Worm (Caenorhabditis elegans): ENCODE data around the gene cld-1.

cld-1 gene

DNA sequence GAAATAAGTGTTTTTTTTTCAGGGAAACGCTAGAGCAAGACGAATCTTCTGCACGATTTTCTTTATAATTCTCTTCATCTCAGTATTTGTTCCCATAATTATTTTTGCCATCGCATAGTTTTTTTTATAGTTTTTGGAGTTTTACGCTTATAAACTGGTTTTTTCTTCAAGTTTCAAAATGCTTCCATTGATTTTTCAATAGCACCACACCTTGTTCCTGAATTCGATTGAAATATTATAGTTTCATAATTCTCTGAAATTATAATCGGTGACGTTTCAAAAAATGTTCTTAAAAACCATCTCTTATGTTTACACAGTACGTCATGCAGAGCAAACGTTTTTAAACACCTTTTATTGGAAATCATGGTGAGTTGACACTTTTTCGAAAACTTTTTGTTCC is 42.9 kb downstream of the cld-1 start, which contains the start of gene K08D8.12:
Gene K08D8.12 (plus strand): TSS at position 301 of the 400 bp plus-strand sequence.
- no peak for TF ChIP-seq ztf-11 (tag; optimal IDR thresholded peaks at IDR 0.05)
- TF ChIP-seq lin-13 (tag; optimal IDR thresholded peaks at IDR 0.05), result no peak
- no peak for TF ChIP-seq nhr-12 (tag; optimal IDR thresholded peaks at IDR 0.05)
- TF ChIP-seq nhr-237 (tag; optimal IDR thresholded peaks at IDR 0.05), result no peak
- TF ChIP-seq mab-5 (tag; optimal IDR thresholded peaks at IDR 0.05), result no peak
- no peak for TF ChIP-seq sptf-1 (tag; optimal IDR thresholded peaks at IDR 0.05)

DNA sequence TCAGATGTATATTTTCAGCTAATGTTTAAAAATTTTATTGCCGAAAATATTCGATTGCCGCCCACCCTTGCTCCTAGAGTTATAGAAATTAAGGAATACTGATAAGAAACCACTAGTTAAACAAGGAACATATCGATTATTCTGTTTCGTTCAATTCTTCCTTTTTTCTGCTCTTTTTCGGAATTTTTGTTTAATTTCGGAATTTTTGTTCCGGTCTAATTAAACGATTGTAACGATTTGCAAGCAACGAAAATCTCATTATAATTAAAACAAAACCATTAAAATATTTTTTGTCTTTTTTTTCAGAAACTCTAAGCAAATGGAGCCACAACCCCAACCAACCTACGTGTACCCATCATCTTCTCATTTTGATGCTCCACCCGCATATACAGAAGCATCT is 43.9 kb downstream of the cld-1 start, which contains the start of gene K08D8.1:
Gene K08D8.1 (plus strand): TSS at position 301 of the 400 bp plus-strand sequence.
- TF ChIP-seq ceh-43 (GFP tag; optimal IDR thresholded peaks at IDR 0.05) (no peak), ztf-11 (tag; optimal IDR thresholded peaks at IDR 0.05) (no peak), ceh-39 (tag; optimal IDR thresholded peaks at IDR 0.05) (no peak), bed-3 (GFP tag; optimal IDR thresholded peaks at IDR 0.05) (no peak), blmp-1 (tag; optimal IDR thresholded peaks at IDR 0.05) (no peak), mab-5 (tag; optimal IDR thresholded peaks at IDR 0.05) (no peak), nhr-28 (tag; optimal IDR thresholded peaks at IDR 0.05) (no peak), sptf-1 (tag; optimal IDR thresholded peaks at IDR 0.05) (no peak), unc-39 (tag; optimal IDR thresholded peaks at IDR 0.05) (no peak), ham-2 (GFP tag; optimal IDR thresholded peaks at IDR 0.05) (no peak), mep-1 (tag; optimal IDR thresholded peaks at IDR 0.05) (no peak), ces-1 (GFP tag; optimal IDR thresholded peaks at IDR 0.05) (no peak)

DNA sequence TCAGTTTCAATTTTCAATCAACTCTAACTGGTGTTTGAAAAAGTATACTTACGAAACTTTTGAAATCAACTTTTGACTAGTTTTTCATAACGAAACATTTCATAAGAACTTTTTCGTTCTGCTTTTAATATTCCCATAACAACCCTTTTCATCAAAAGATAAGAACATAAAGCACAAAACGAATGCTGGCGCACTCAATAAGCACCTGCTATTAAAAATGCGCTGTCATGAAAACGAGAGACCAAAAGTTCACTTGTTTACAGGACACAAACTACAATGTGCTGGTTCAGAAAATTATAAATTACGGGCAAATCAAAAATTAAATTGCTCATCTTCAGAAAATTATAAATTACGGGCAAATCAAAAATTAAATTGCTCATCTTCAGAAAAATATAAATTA is 45.0 kb downstream of the cld-1 start:
- TF ChIP-seq mab-5 (tag; optimal IDR thresholded peaks at IDR 0.05) (no peak), ceh-83 (GFP tag; optimal IDR thresholded peaks at IDR 0.05) (no peak), nhr-76 (tag; optimal IDR thresholded peaks at IDR 0.05) (no peak), unc-120 (tag; optimal IDR thresholded peaks at IDR 0.05; ENCODE audit: poor library complexity, severe bottlenecking) (no peak)

DNA sequence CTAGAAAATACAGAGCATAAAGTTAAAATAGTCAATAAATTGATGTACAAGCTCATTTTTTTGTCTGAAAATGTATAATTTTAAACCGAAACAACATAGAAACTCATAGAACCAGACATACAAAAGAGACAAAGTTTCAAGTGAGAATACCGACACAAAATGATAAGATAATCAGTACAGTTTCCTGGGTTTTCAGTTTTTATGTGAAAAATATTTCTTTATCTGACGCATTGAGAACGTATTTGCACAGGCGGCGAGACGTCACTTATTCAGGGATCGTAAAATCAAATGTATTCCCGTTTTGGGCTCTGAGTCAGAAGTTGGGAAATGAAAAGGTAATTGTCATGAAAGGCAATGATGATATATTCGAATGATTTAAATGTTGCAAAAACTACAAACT is 45.6 kb downstream of the cld-1 start, which contains the start of gene K08D8.6:
Gene K08D8.6 (minus strand): TSS at position 64 of the 400 bp plus-strand sequence.
- no peak for TF ChIP-seq ham-2 (GFP tag; optimal IDR thresholded peaks at IDR 0.05)

DNA sequence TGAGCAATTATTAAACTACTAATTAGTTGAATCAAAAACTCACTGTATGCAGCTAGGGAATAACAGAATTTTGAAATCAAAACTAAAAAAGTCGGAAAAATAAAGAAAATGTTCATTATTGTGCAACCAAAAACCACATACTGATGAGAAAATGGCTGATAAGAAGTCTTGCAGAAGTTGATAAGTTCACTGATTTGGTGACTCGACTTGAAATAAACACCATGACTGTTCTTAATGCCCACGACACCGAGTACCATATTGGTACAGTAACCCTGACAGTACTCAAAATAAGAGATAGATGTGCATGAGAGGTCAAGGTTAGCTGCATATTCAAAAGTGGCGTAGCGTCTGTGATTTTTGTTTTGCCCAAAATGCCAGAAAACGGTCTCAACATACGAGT is 50.1 kb downstream of the cld-1 start:
- TF ChIP-seq ztf-11 (tag; optimal IDR thresholded peaks at IDR 0.05), result no peak
- TF ChIP-seq hlh-1 (tag; optimal IDR thresholded peaks at IDR 0.05), result no peak
- no peak for TF ChIP-seq nhr-237 (tag; optimal IDR thresholded peaks at IDR 0.05)
- no peak for TF ChIP-seq elt-3 (tag; optimal IDR thresholded peaks at IDR 0.05)
- TF ChIP-seq mls-2 (tag; optimal IDR thresholded peaks at IDR 0.05), result no peak
- no peak for TF ChIP-seq zip-8 (tag; optimal IDR thresholded peaks at IDR 0.05)
- no peak for TF ChIP-seq nhr-12 (tag; optimal IDR thresholded peaks at IDR 0.05)
- no peak for TF ChIP-seq tbx-8 (GFP tag; optimal IDR thresholded peaks at IDR 0.05)
- no peak for TF ChIP-seq lsy-2 (tag; optimal IDR thresholded peaks at IDR 0.05)
- TF ChIP-seq sptf-1 (tag; optimal IDR thresholded peaks at IDR 0.05), result no peak
- no peak for TF ChIP-seq lin-13 (tag; optimal IDR thresholded peaks at IDR 0.05)
- TF ChIP-seq sem-2 (GFP tag; optimal IDR thresholded peaks at IDR 0.05), result no peak
- TF ChIP-seq mep-1 (tag; optimal IDR thresholded peaks at IDR 0.05), result no peak
- no peak for TF ChIP-seq blmp-1 (tag; optimal IDR thresholded peaks at IDR 0.05)
